Fruit fly (Drosophila melanogaster) whole organism, embryonic: ENCODE measurements around the gene CG10694.

Experiments used
- Antp ChIP-seq: fragments of 200-800 bp; sonication (Bioruptor generic); optimal IDR thresholded peaks from 3 replicates; lab custom pipeline; 2016; ENCODE audit warnings: missing biosample characterization, missing genetic modification characterization
- Atf3 ChIP-seq: fragments of 200-800 bp; sonication (Bioruptor generic); optimal IDR thresholded peaks from 3 replicates; lab custom pipeline; 2016; ENCODE audit warnings: missing biosample characterization, missing genetic modification characterization
- B-H2 ChIP-seq: fragments of 200-800 bp; sonication (Bioruptor generic); optimal IDR thresholded peaks from 2 replicates; lab custom pipeline; 2018; ENCODE audit warnings: missing biosample characterization, mild to moderate bottlenecking, missing genetic modification characterization
- BtbVII ChIP-seq: fragments of 200-800 bp; sonication (Bioruptor generic); optimal IDR thresholded peaks from 3 replicates; lab custom pipeline; 2017; ENCODE audit warnings: missing biosample characterization, mild to moderate bottlenecking, missing genetic modification characterization
- CG10565 ChIP-seq: fragments of 200-800 bp; sonication (Bioruptor generic); optimal IDR thresholded peaks from 3 replicates; lab custom pipeline; 2016; ENCODE audit warnings: missing biosample characterization, mild to moderate bottlenecking, missing genetic modification characterization
- CG12219 ChIP-seq: fragments of 200-800 bp; sonication (Bioruptor generic); optimal IDR thresholded peaks from 3 replicates; lab custom pipeline; 2018; ENCODE audit warnings: missing biosample characterization, mild to moderate bottlenecking, missing genetic modification characterization
- CG15696 ChIP-seq: fragments of 200-800 bp; sonication (Bioruptor generic); optimal IDR thresholded peaks from 2 replicates; lab custom pipeline; 2019; ENCODE audit warnings: missing biosample characterization, mild to moderate bottlenecking, missing genetic modification characterization, moderate library complexity
- CG18011 ChIP-seq: fragments of 200-800 bp; sonication (Bioruptor generic); optimal IDR thresholded peaks from 2 replicates; lab custom pipeline; 2017; ENCODE audit warnings: missing biosample characterization, missing genetic modification characterization, mild to moderate bottlenecking, moderate library complexity, missing genotype
- CG18619 ChIP-seq: fragments of 200-800 bp; sonication (Bioruptor generic); optimal IDR thresholded peaks from 3 replicates; lab custom pipeline; 2017; ENCODE audit warnings: missing biosample characterization, mild to moderate bottlenecking, missing genetic modification characterization
- CG4730 ChIP-seq: fragments of 200-800 bp; sonication (Bioruptor generic); IDR thresholded peaks from 2 replicates; pipeline ENCODE4 v1.3.6; 2022; ENCODE audit warnings: missing biosample characterization, missing genetic modification characterization
- CG6654 ChIP-seq: fragments of 200-800 bp; sonication (Bioruptor generic); optimal IDR thresholded peaks from 2 replicates; lab custom pipeline; 2017; ENCODE audit warnings: missing biosample characterization, mild to moderate bottlenecking, missing genetic modification characterization
- CG6683 ChIP-seq: fragments of 200-800 bp; sonication (Bioruptor generic); optimal IDR thresholded peaks from 2 replicates; lab custom pipeline; 2017; ENCODE audit warnings: missing biosample characterization, mild to moderate bottlenecking, missing genetic modification characterization, missing genetic modification reagents
- CG8478 ChIP-seq: fragments of >200 bp; optimal IDR thresholded peaks from 2 replicates; lab custom pipeline; 2018
- D ChIP-seq, 2 experiments: fragments of 200-800 bp in 1 of 2; fragments of >200 bp in 1 of 2; sonication (Bioruptor generic) in 1 of 2; optimal IDR thresholded peaks; 2 replicates in 1 of 2; 3 replicates in 1 of 2; lab custom pipeline; 2017; ENCODE audit warnings: mild to moderate bottlenecking in 1 of 2, missing biosample characterization in 1 of 2, missing genetic modification characterization in 1 of 2, missing genetic modification reagents in 1 of 2
- Doc2 ChIP-seq: fragments of 200-800 bp; sonication (Bioruptor generic); IDR thresholded peaks from 2 replicates; pipeline ENCODE4 v1.3.6; 2022; ENCODE audit warnings: missing biosample characterization, missing genetic modification characterization
- Ets65A ChIP-seq: fragments of 200-800 bp; sonication (Bioruptor generic); peaks from one replicate; lab custom pipeline; 2016; ENCODE audit warnings: missing biosample characterization, missing genetic modification characterization
- Fer1 ChIP-seq: fragments of 200-800 bp; sonication (Bioruptor generic); optimal IDR thresholded peaks from 2 replicates; lab custom pipeline; 2017; ENCODE audit warnings: missing biosample characterization, mild to moderate bottlenecking, missing genetic modification characterization
- Fer3 ChIP-seq: fragments of 200-800 bp; sonication (Bioruptor generic); optimal IDR thresholded peaks from 2 replicates; lab custom pipeline; 2018; ENCODE audit warnings: missing biosample characterization, mild to moderate bottlenecking, missing genetic modification characterization, moderate library complexity
- Gug ChIP-seq: fragments of 200-800 bp; sonication (Bioruptor generic); IDR thresholded peaks from 4 replicates; pipeline ENCODE4 v1.3.6; 2022; ENCODE audit warnings: missing biosample characterization, missing genetic modification characterization
- H2.0 ChIP-seq: fragments of 200-800 bp; sonication (Bioruptor generic); IDR thresholded peaks from 2 replicates; pipeline ENCODE4 v1.3.6; 2022; ENCODE audit warnings: missing biosample characterization, missing genetic modification characterization
- Mes4 ChIP-seq: fragments of 200-800 bp; sonication (Bioruptor generic); optimal IDR thresholded peaks from 2 replicates; lab custom pipeline; 2016; ENCODE audit warnings: missing biosample characterization, missing genetic modification characterization
- Mrtf ChIP-seq: fragments of 200-800 bp; sonication (Bioruptor generic); IDR thresholded peaks from 3 replicates; pipeline ENCODE4 v1.3.6; 2022; ENCODE audit warnings: missing biosample characterization, missing genetic modification characterization
- Nf-YA ChIP-seq: fragments of 200-800 bp; sonication (Bioruptor generic); IDR thresholded peaks from 2 replicates; pipeline ENCODE4 v1.3.6; 2022; ENCODE audit warnings: missing biosample characterization, missing genetic modification characterization
- Sry-β ChIP-seq: fragments of 200-800 bp; sonication (Bioruptor generic); optimal IDR thresholded peaks from 2 replicates; lab custom pipeline; 2018; ENCODE audit warnings: missing biosample characterization, mild to moderate bottlenecking, missing genetic modification characterization, moderate library complexity
- Vsx1 ChIP-seq: fragments of 200-800 bp; sonication (Bioruptor generic); optimal IDR thresholded peaks from 2 replicates; lab custom pipeline; 2017; ENCODE audit warnings: missing biosample characterization, mild to moderate bottlenecking, missing genetic modification characterization, missing genetic modification reagents
- bbx ChIP-seq: fragments of 200-800 bp; sonication (Bioruptor generic); IDR thresholded peaks from 2 replicates; pipeline ENCODE4 v1.3.6; 2022; ENCODE audit warnings: missing biosample characterization, missing genetic modification characterization; ENCODE audit not compliant: partially characterized antibody
- chn ChIP-seq: fragments of 200-800 bp; sonication (Bioruptor generic); optimal IDR thresholded peaks from 2 replicates; lab custom pipeline; 2016; ENCODE audit warnings: missing biosample characterization, missing genetic modification characterization
- croc ChIP-seq: fragments of 200-800 bp; sonication (Bioruptor generic); conservative IDR thresholded peaks from 3 replicates; pipeline ENCODE4 v1.3.6; 2022; ENCODE audit warnings: missing biosample characterization, missing genetic modification characterization
- cwo ChIP-seq: fragments of 200-800 bp; sonication (Bioruptor generic); optimal IDR thresholded peaks from 3 replicates; lab custom pipeline; 2017; ENCODE audit warnings: missing biosample characterization, missing genetic modification characterization, mild to moderate bottlenecking, moderate library complexity, missing genetic modification reagents
- dmrt11E ChIP-seq: fragments of 200-800 bp; sonication (Bioruptor generic); optimal IDR thresholded peaks from 3 replicates; lab custom pipeline; 2018; ENCODE audit warnings: missing biosample characterization, mild to moderate bottlenecking, missing genetic modification characterization, moderate library complexity
- dysf ChIP-seq: fragments of 200-800 bp; sonication (Bioruptor generic); IDR thresholded peaks from 3 replicates; pipeline ENCODE4 v1.3.6; 2022; ENCODE audit warnings: missing biosample characterization, missing genetic modification characterization
- ewg ChIP-seq: fragments of 200-800 bp; sonication (Bioruptor generic); optimal IDR thresholded peaks from 3 replicates; lab custom pipeline; 2017; ENCODE audit warnings: mild to moderate bottlenecking, missing biosample characterization, missing genetic modification reagents, missing genetic modification characterization
- fd3F ChIP-seq: fragments of 200-800 bp; sonication (Bioruptor generic); optimal IDR thresholded peaks from 2 replicates; lab custom pipeline; 2018; ENCODE audit warnings: missing biosample characterization, mild to moderate bottlenecking, missing genetic modification characterization, moderate library complexity
- grn ChIP-seq: fragments of 200-800 bp; sonication (Bioruptor generic); optimal IDR thresholded peaks from 3 replicates; lab custom pipeline; 2017; ENCODE audit warnings: missing biosample characterization, missing genetic modification characterization
- her ChIP-seq: fragments of 200-800 bp; sonication (Bioruptor generic); optimal IDR thresholded peaks from 2 replicates; lab custom pipeline; 2016; ENCODE audit warnings: missing biosample characterization, missing genetic modification characterization
- inv ChIP-seq: fragments of 200-800 bp; sonication (Bioruptor generic); IDR thresholded peaks from 2 replicates; pipeline ENCODE4 v1.3.6; 2022; ENCODE audit warnings: missing biosample characterization, missing genetic modification characterization; ENCODE audit not compliant: partially characterized antibody
- klu ChIP-seq: fragments of 200-800 bp; sonication (Bioruptor generic); IDR thresholded peaks from 2 replicates; pipeline ENCODE4 v1.3.6; 2022; ENCODE audit warnings: missing biosample characterization, missing genetic modification characterization
- mld ChIP-seq: fragments of 200-800 bp; sonication (Bioruptor generic); IDR thresholded peaks from 3 replicates; pipeline ENCODE4 v1.3.6; 2022; ENCODE audit warnings: missing biosample characterization, missing genetic modification characterization; ENCODE audit not compliant: partially characterized antibody
- pan ChIP-seq, 4 experiments: fragments of >200 bp in 3 of 4; fragments of 200-800 bp in 1 of 4; sonication (Bioruptor generic) in 1 of 4; optimal IDR thresholded peaks in 3 of 4; IDR thresholded peaks in 1 of 4; 2 replicates each; pipeline versions ENCODE4 v1.3.6 to Lab custom; 2017 to 2022; ENCODE audit warnings: missing biosample characterization in 2 of 4, missing genetic modification characterization in 2 of 4, mixed read lengths in 1 of 4
- phol ChIP-seq: fragments of 200-800 bp; sonication (Bioruptor generic); optimal IDR thresholded peaks from 3 replicates; lab custom pipeline; 2018; ENCODE audit warnings: missing biosample characterization, mild to moderate bottlenecking, missing genetic modification characterization, moderate library complexity
- slbo ChIP-seq: fragments of 200-800 bp; sonication (Bioruptor generic); IDR thresholded peaks from 2 replicates; pipeline ENCODE4 v1.3.6; 2022; ENCODE audit warnings: missing biosample characterization, missing genetic modification characterization
- sna ChIP-seq: fragments of 200-800 bp; sonication (Bioruptor generic); IDR thresholded peaks from 2 replicates; pipeline ENCODE4 v1.3.6; 2022; ENCODE audit warnings: missing biosample characterization, missing genetic modification characterization; ENCODE audit not compliant: partially characterized antibody
- stwl ChIP-seq: fragments of 200-800 bp; sonication (Bioruptor generic); optimal IDR thresholded peaks from 3 replicates; lab custom pipeline; 2018; ENCODE audit warnings: missing biosample characterization, mild to moderate bottlenecking, missing genetic modification characterization, moderate library complexity
- tgo ChIP-seq: fragments of 200-800 bp; sonication (Bioruptor generic); IDR thresholded peaks from 3 replicates; pipeline ENCODE4 v1.3.6; 2022; ENCODE audit warnings: missing biosample characterization, missing genetic modification characterization
- tio ChIP-seq: fragments of 200-800 bp; sonication (Bioruptor generic); optimal IDR thresholded peaks from 2 replicates; lab custom pipeline; 2017; ENCODE audit warnings: missing biosample characterization, missing genetic modification characterization, inconsistent platforms
- trh ChIP-seq: fragments of 200-800 bp; sonication (Bioruptor generic); optimal IDR thresholded peaks from 2 replicates; lab custom pipeline; 2016; ENCODE audit warnings: missing biosample characterization, missing genetic modification characterization
- wek ChIP-seq: fragments of 200-800 bp; sonication (Bioruptor generic); optimal IDR thresholded peaks from 3 replicates; lab custom pipeline; 2018; ENCODE audit warnings: missing biosample characterization, mild to moderate bottlenecking, missing genetic modification characterization, moderate library complexity
- z ChIP-seq: fragments of 200-800 bp; sonication (Bioruptor generic); IDR thresholded peaks from 3 replicates; pipeline ENCODE4 v1.3.6; 2022; ENCODE audit warnings: missing biosample characterization, missing genetic modification characterization

CG10694 gene

dm6 chr3R:24112320-24113069 is 5.3 kb downstream of the CG10694 start, which contains the start of gene CG13605 (continued):
- TF ChIP-seq Sry-β (GFP tag; lab: Kevin White, UChicago) (peak; percentile 60), phol (tag; lab: Kevin White, UChicago) (peak; percentile 57), CG10565 (GFP tag; lab: Kevin White, UChicago) (no peak), CG18011 (peak; percentile 55), dysf (GFP tag; lab: Robert Waterston, UW) (peak; percentile 72), inv (GFP tag; lab: Robert Waterston, UW) (no peak), tgo (GFP tag; lab: Robert Waterston, UW) (peak; percentile 68), Mrtf (GFP tag; lab: Robert Waterston, UW) (peak; percentile 61; the same call in 2 of the 3 replicates), Mes4 (GFP tag; lab: Kevin White, UChicago) (peak; percentile 22), ewg (GFP tag; lab: Kevin White, UChicago) (peak; percentile 35), CG6654 (GFP tag; lab: Kevin White, UChicago) (peak; percentile 31), grn (GFP tag; lab: Kevin White, UChicago) (no peak), Fer3 (peak; percentile 79), Gug (GFP tag; lab: Robert Waterston, UW) (peak; percentile 61; the same call in 2 of the 4 replicates), Doc2 (no peak), Antp (GFP tag; lab: Kevin White, UChicago) (peak; percentile 59), CG8478 (no peak), trh (GFP tag; lab: Kevin White, UChicago) (peak; percentile 63), wek (peak; percentile 35), stwl (tag; lab: Kevin White, UChicago) (peak; percentile 55), z (GFP tag; lab: Robert Waterston, UW) (no peak), H2.0 (GFP tag; lab: Robert Waterston, UW) (peak; percentile 63), mld (GFP tag; lab: Robert Waterston, UW) (no peak), fd3F (GFP tag; lab: Kevin White, UChicago) (peak; percentile 71), Ets65A (GFP tag; lab: Kevin White, UChicago) (peak; percentile 94), CG6683 (peak; percentile 59), CG15696 (tag; lab: Kevin White, UChicago) (peak; percentile 36), sna (GFP tag; lab: Robert Waterston, UW) (no peak), CG4730 (GFP tag; lab: Robert Waterston, UW) (peak; percentile 48; the same call in 1 of the 2 replicates), B-H2 (GFP tag; lab: Kevin White, UChicago) (peak; percentile 57), slbo (peak; percentile 86), croc (GFP tag; lab: Robert Waterston, UW) (no peak), D (optimal IDR thresholded peaks at IDR 0.05; lab: Kevin White, UChicago) (no peak), D (GFP tag; optimal IDR thresholded peaks at IDR 0.05; lab: Kevin White, UChicago) (peak; percentile 46), Fer1 (GFP tag; lab: Kevin White, UChicago) (peak; percentile 89), Atf3 (GFP tag; lab: Kevin White, UChicago) (no peak), Vsx1 (peak; percentile 68), Nf-YA (0 out of 2 replicates have a peak, but pooled peaks have one; percentile 21), cwo (GFP tag; lab: Kevin White, UChicago) (peak; percentile 74), CG18619 (GFP tag; lab: Kevin White, UChicago) (peak; percentile 63), tio (GFP tag; lab: Kevin White, UChicago) (peak; percentile 69), dmrt11E (tag; lab: Kevin White, UChicago) (peak; percentile 22), pan (optimal IDR thresholded peaks at IDR 0.05; lab: Kevin White, UChicago) (no peak), pan (GFP tag; optimal IDR thresholded peaks at IDR 0.05 in 1 of 2, IDR thresholded peaks at IDR 0.05 in 1 of 2) (peak in 1 of 2 experiments; percentile 82), chn (GFP tag; lab: Kevin White, UChicago) (peak; percentile 63), klu (peak; percentile 46; the same call in 1 of the 2 replicates), BtbVII (GFP tag; lab: Kevin White, UChicago) (peak; percentile 76), bbx (peak; percentile 59), CG12219 (GFP tag; lab: Kevin White, UChicago) (peak; percentile 75), her (peak; percentile 54)
